Worm (Caenorhabditis elegans) whole organism, young adult: Measurements from ENCODE around the gene srj-39.

Experiments
- F22D6.2 ChIP-seq: sonication (generic microtip); optimal IDR thresholded peaks from 2 replicates; lab custom pipeline; 2016; ENCODE audit warnings: mild to moderate bottlenecking, missing genetic modification characterization, missing compliant biosample characterization
- F39B2.1 ChIP-seq: fragments of 200-800 bp; sonication (Bioruptor generic); IDR thresholded peaks from 2 replicates; pipeline ENCODE4 v1.3.6; 2022; ENCODE audit warnings: missing genetic modification reagents, missing genetic modification characterization, missing compliant biosample characterization
- F49E8.2 ChIP-seq: sonication (generic microtip); optimal IDR thresholded peaks from 3 replicates; lab custom pipeline; 2017; ENCODE audit warnings: missing genetic modification characterization, mild to moderate bottlenecking, missing compliant biosample characterization, antibody characterized with exemption, moderate library complexity; ENCODE audit not compliant: insufficient read depth
- ama-1 ChIP-seq, 3 experiments: fragments of 150-350 bp in 1 of 3; sonication (generic microtip) in 2 of 3; optimal IDR thresholded peaks; 2 replicates each; lab custom pipeline; 2014 to 2018; ENCODE audit warnings: missing biosample characterization in 2 of 3, missing genetic modification characterization in 2 of 3, missing genetic modification reagents in 2 of 3
- dpff-1 ChIP-seq: sonication (generic microtip); optimal IDR thresholded peaks from 2 replicates; lab custom pipeline; 2017; ENCODE audit warnings: mild to moderate bottlenecking, missing genetic modification characterization, missing compliant biosample characterization
- dpl-1 ChIP-seq: fragments of 150-350 bp; optimal IDR thresholded peaks from 2 replicates; lab custom pipeline; 2014; ENCODE audit warnings: missing biosample characterization, missing genetic modification reagents, missing genetic modification characterization
- efl-1 ChIP-seq: fragments of 150-350 bp; optimal IDR thresholded peaks from 2 replicates; lab custom pipeline; 2014; ENCODE audit warnings: missing biosample characterization, missing genetic modification reagents, missing genetic modification characterization
- him-1 ChIP-seq: sonication (generic microtip); optimal IDR thresholded peaks from 2 replicates; lab custom pipeline; 2016; ENCODE audit warnings: missing genotype, missing genetic modification reagents, missing genetic modification characterization, missing compliant biosample characterization
- lin-54 ChIP-seq: fragments of 200-800 bp; sonication (Bioruptor generic); optimal IDR thresholded peaks from 2 replicates; lab custom pipeline; 2018; ENCODE audit warnings: mild to moderate bottlenecking, missing genetic modification characterization, missing compliant biosample characterization
- madf-3 ChIP-seq: fragments of 200-800 bp; sonication (Bioruptor generic); IDR thresholded peaks from 2 replicates; pipeline ENCODE4 v1.3.6; 2022; ENCODE audit warnings: missing genetic modification reagents, missing genetic modification characterization, missing compliant biosample characterization
- nhr-90 ChIP-seq: sonication (generic microtip); optimal IDR thresholded peaks from 2 replicates; lab custom pipeline; 2016; ENCODE audit warnings: missing genotype, mild to moderate bottlenecking, missing genetic modification characterization, missing compliant biosample characterization
- pha-4 ChIP-seq: fragments of 150-350 bp; sonication (generic microtip); optimal IDR thresholded peaks from 2 replicates; lab custom pipeline; 2014; ENCODE audit warnings: missing biosample characterization, missing genetic modification reagents, missing genetic modification characterization
- snpc-4 ChIP-seq, 5 experiments: fragments of 150-350 bp in 1 of 5; sonication (generic microtip) in 4 of 5; optimal IDR thresholded peaks; 2 replicates each; lab custom pipeline; 2014 to 2018; ENCODE audit warnings: missing genetic modification characterization in 5 of 5, missing biosample characterization in 3 of 5, antibody characterized with exemption in 2 of 5, mild to moderate bottlenecking in 2 of 5, missing compliant biosample characterization in 2 of 5, missing genotype in 2 of 5, moderate library complexity in 2 of 5, missing genetic modification reagents in 1 of 5
- unc-62 ChIP-seq: fragments of 150-350 bp; optimal IDR thresholded peaks from 2 replicates; lab custom pipeline; 2014; ENCODE audit warnings: missing biosample characterization, missing genetic modification reagents, missing genetic modification characterization

DNA sequence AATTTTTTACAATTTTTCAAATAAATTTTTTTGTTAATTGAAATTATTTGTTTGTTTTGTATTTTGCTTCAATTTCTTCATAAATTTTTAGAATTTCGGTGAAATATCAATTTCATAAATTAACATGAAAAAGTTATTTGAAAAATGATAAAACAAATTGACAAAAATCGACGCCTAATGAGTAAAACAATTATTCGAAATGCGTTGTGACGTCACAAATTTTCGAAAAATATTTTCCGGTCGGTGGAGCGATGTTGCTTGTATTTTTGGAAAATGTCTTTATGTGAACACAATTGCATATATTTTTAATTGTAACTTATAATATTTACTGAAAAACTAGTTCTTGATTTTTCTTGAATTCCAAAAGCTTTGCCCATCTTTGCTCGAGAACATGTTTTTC lies 23.9 kb upstream of the srj-39 start:
- TF ChIP-seq F22D6.2 (tag; lab: Kevin White, UChicago) (no peak), madf-3 (GFP tag; lab: Robert Waterston, UW) (no peak), him-1 (tag; lab: Kevin White, UChicago) (no peak), nhr-90 (tag; lab: Kevin White, UChicago) (no peak), snpc-4 (GFP tag; optimal IDR thresholded peaks at IDR 0.05; lab: Kevin White, UChicago) (no peak), snpc-4 (tag; optimal IDR thresholded peaks at IDR 0.05; lab: Kevin White, UChicago) (no peak), dpff-1 (no peak), efl-1 (no peak), lin-54 (GFP tag; lab: Kevin White, UChicago) (no peak), ama-1 (optimal IDR thresholded peaks at IDR 0.05; lab: Kevin White, UChicago) (no peak), ama-1 (GFP tag; optimal IDR thresholded peaks at IDR 0.05; lab: Kevin White, UChicago) (no peak), pha-4 (tag; lab: Kevin White, UChicago) (no peak), unc-62 (GFP tag; lab: Kevin White, UChicago) (no peak), F39B2.1 (no peak), dpl-1 (GFP tag; lab: Kevin White, UChicago) (no peak), F49E8.2 (no peak)
